Fruit fly (Drosophila melanogaster): ENCODE data around the gene CG13856.
A peak's percentile ranks its signal among the peaks of the same experiment; 100 is the strongest.

dm6 chr3R:22368777-22369214, 33.7 kb upstream of the CG13856 start:
- TF ChIP-seq OdsH (GFP tag; optimal IDR thresholded peaks at IDR 0.05) (peak; percentile 69), br (GFP tag; optimal IDR thresholded peaks at IDR 0.05) (peak; percentile 74), Mio (GFP tag; optimal IDR thresholded peaks at IDR 0.05) (no peak), ey (GFP tag; optimal IDR thresholded peaks at IDR 0.05) (peak; percentile 60), GATAd (GFP tag; optimal IDR thresholded peaks at IDR 0.05) (no peak), tai (GFP tag; optimal IDR thresholded peaks at IDR 0.05) (no peak), fru (GFP tag; optimal IDR thresholded peaks at IDR 0.05) (peak; percentile 83), woc (GFP tag; optimal IDR thresholded peaks at IDR 0.05) (peak; percentile 74), Vsx2 (GFP tag; optimal IDR thresholded peaks at IDR 0.05; ENCODE audit: partially characterized antibody) (no peak), Hr78 (GFP tag; optimal IDR thresholded peaks at IDR 0.05) (no peak)

Data from whole organism, wandering third instar larva.